Fruit fly (Drosophila melanogaster) whole organism, pupa: ENCODE results near the gene Brd8.

Source experiments
- CG10348 ChIP-seq: fragments of 200-800 bp; sonication (Bioruptor generic); IDR thresholded peaks from 2 replicates; pipeline ENCODE4 v1.3.6; 2022; ENCODE audit warnings: missing biosample characterization, missing genetic modification characterization
- CG12605 ChIP-seq: fragments of 200-800 bp; sonication (Bioruptor generic); IDR thresholded peaks from 2 replicates; pipeline ENCODE4 v1.3.6; 2022; ENCODE audit warnings: missing biosample characterization, missing genetic modification characterization
- CG13204 ChIP-seq: fragments of 200-800 bp; sonication (Bioruptor generic); optimal IDR thresholded peaks from 2 replicates; lab custom pipeline; 2018; ENCODE audit warnings: missing biosample characterization, mild to moderate bottlenecking, missing genetic modification characterization, moderate library complexity
- CG14655 ChIP-seq: fragments of 200-800 bp; sonication (Bioruptor generic); optimal IDR thresholded peaks from 3 replicates; lab custom pipeline; 2017; ENCODE audit warnings: mild to moderate bottlenecking, missing biosample characterization, missing genetic modification reagents, missing genetic modification characterization
- CG15710 ChIP-seq: fragments of 200-800 bp; sonication (Bioruptor generic); optimal IDR thresholded peaks from 2 replicates; lab custom pipeline; 2018; ENCODE audit warnings: missing biosample characterization, mild to moderate bottlenecking, missing genetic modification characterization, moderate library complexity
- CG17806 ChIP-seq: fragments of 200-800 bp; sonication (Bioruptor generic); optimal IDR thresholded peaks from 2 replicates; lab custom pipeline; 2018; ENCODE audit warnings: missing biosample characterization, mild to moderate bottlenecking, missing genetic modification characterization, moderate library complexity
- CG32121 ChIP-seq: fragments of 200-800 bp; sonication (Bioruptor generic); IDR thresholded peaks from 2 replicates; pipeline ENCODE4 v1.3.6; 2022; ENCODE audit warnings: missing biosample characterization, missing genetic modification characterization
- CG34367 ChIP-seq: fragments of 200-800 bp; sonication (Bioruptor generic); optimal IDR thresholded peaks from 2 replicates; lab custom pipeline; 2018; ENCODE audit warnings: missing biosample characterization, mild to moderate bottlenecking, missing genetic modification characterization
- CG4496 ChIP-seq: fragments of 200-800 bp; sonication (Bioruptor generic); IDR thresholded peaks from 3 replicates; pipeline ENCODE4 v1.3.6; 2022; ENCODE audit warnings: missing biosample characterization, missing genetic modification characterization
- CG8159 ChIP-seq: fragments of 200-800 bp; sonication (Bioruptor generic); optimal IDR thresholded peaks from 3 replicates; lab custom pipeline; 2018; ENCODE audit warnings: missing biosample characterization, mild to moderate bottlenecking, missing genetic modification characterization, moderate library complexity
- CG8301 ChIP-seq: fragments of 200-800 bp; sonication (Bioruptor generic); optimal IDR thresholded peaks from 2 replicates; lab custom pipeline; 2018; ENCODE audit warnings: missing biosample characterization, mild to moderate bottlenecking, missing genetic modification characterization
- CG9948 ChIP-seq: fragments of 200-800 bp; sonication (Bioruptor generic); optimal IDR thresholded peaks from 2 replicates; lab custom pipeline; 2018; ENCODE audit warnings: missing biosample characterization, mild to moderate bottlenecking, missing genetic modification characterization, moderate library complexity
- D1 ChIP-seq: fragments of 200-800 bp; sonication (Bioruptor generic); optimal IDR thresholded peaks from 2 replicates; lab custom pipeline; 2018; ENCODE audit warnings: missing biosample characterization, mild to moderate bottlenecking, missing genetic modification characterization, moderate library complexity
- EcR ChIP-seq: fragments of 200-800 bp; sonication (Bioruptor generic); optimal IDR thresholded peaks from 3 replicates; lab custom pipeline; 2019; ENCODE audit warnings: missing biosample characterization, missing genetic modification characterization, mild to moderate bottlenecking, moderate library complexity, missing genetic modification reagents
- Ets98B ChIP-seq: fragments of 200-800 bp; sonication (Bioruptor generic); IDR thresholded peaks from 2 replicates; pipeline ENCODE4 v1.3.6; 2022; ENCODE audit warnings: missing biosample characterization, missing genetic modification characterization
- Pif1A ChIP-seq: fragments of 200-800 bp; sonication (Bioruptor generic); optimal IDR thresholded peaks from 3 replicates; lab custom pipeline; 2016; ENCODE audit warnings: missing biosample characterization, missing genetic modification characterization
- Pif1B ChIP-seq: fragments of 200-800 bp; sonication (Bioruptor generic); optimal IDR thresholded peaks from 3 replicates; lab custom pipeline; 2016; ENCODE audit warnings: missing biosample characterization, missing genetic modification characterization
- Snoo ChIP-seq: fragments of 200-800 bp; sonication (Bioruptor generic); optimal IDR thresholded peaks from 3 replicates; lab custom pipeline; 2017; ENCODE audit warnings: missing biosample characterization, mild to moderate bottlenecking, missing genetic modification characterization, inconsistent platforms
- fd96Ca ChIP-seq: fragments of 200-800 bp; sonication (Bioruptor generic); IDR thresholded peaks from 3 replicates; pipeline ENCODE4 v1.3.6; 2022; ENCODE audit warnings: missing biosample characterization, missing genetic modification characterization
- gl ChIP-seq: fragments of 200-800 bp; sonication (Bioruptor generic); optimal IDR thresholded peaks from 2 replicates; lab custom pipeline; 2018; ENCODE audit warnings: missing biosample characterization, mild to moderate bottlenecking, missing genetic modification characterization
- rn ChIP-seq: fragments of 200-800 bp; sonication (Bioruptor generic); IDR thresholded peaks from 2 replicates; pipeline ENCODE4 v1.3.6; 2022; ENCODE audit warnings: missing biosample characterization, missing genetic modification characterization

The Brd8 gene

DNA sequence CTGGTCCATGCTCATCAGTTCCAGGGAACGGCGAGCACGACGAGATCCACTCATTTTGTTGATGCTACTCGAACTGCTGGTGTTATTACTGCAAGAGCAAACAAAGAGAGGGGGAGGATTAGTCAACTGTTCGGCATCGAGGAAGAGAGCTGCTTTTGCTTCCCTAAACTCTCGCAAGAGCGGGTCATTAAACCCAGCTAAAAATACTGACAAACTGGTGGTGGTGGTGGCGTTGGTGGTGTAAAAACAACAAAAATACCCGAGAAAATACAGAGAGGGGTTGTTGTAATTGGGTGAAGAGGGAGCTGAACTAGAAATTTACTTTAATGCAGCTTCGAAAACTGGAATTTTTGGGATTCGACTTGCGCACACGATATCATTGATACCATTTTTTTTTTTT, 30.6 kb downstream of the Brd8 start:
- TF ChIP-seq Pif1B, result no peak
- peak; percentile 47 for TF ChIP-seq EcR (GFP tag; lab: Kevin White, UChicago)

DNA sequence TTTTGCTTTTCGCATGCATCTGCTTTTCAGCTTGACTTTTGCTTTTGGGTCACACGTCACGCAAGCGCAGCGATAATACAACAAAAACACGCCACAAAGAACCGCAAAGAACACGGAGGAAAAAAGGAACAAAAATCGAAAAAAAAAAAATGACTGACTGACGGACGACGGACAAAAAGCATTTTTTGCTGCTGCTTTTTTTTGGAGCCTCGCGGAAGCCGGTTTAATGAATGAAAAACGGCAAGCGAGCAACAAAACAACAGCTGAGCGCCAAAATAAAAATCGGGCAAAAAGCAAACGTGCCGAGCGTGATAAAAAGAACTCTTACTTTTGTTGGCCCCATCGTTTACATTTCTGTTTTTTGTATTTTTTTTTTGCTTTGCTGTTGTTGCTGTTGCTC, 31.1 kb downstream of the Brd8 start:
- TF ChIP-seq CG14655 (peak; percentile 7), gl (tag; lab: Kevin White, UChicago) (peak; percentile 98), CG13204 (GFP tag; lab: Kevin White, UChicago) (peak; percentile 93), EcR (GFP tag; lab: Kevin White, UChicago) (peak; percentile 58), CG32121 (GFP tag; lab: Robert Waterston, UW) (no peak), Snoo (peak; percentile 85), CG8159 (peak; percentile 90), Pif1B (peak; percentile 72), CG8301 (tag; lab: Kevin White, UChicago) (peak; percentile 19), Ets98B (GFP tag; lab: Robert Waterston, UW) (no peak), CG15710 (tag; lab: Kevin White, UChicago) (peak; percentile 91), fd96Ca (GFP tag; lab: Robert Waterston, UW) (peak; percentile 49; the same call in 1 of the 3 replicates), CG12605 (GFP tag; lab: Robert Waterston, UW) (peak; percentile 61), Pif1A (GFP tag; lab: Kevin White, UChicago) (peak; percentile 76), CG4496 (GFP tag; lab: Robert Waterston, UW) (peak; percentile 73), D1 (tag; lab: Kevin White, UChicago) (peak; percentile 66), rn (GFP tag; lab: Robert Waterston, UW) (0 out of 2 replicates have a peak, but pooled peaks have one; percentile 16), CG17806 (peak; percentile 81), CG34367 (peak; percentile 85), CG10348 (GFP tag; lab: Robert Waterston, UW) (no peak), CG9948 (tag; lab: Kevin White, UChicago) (peak; percentile 73)

DNA sequence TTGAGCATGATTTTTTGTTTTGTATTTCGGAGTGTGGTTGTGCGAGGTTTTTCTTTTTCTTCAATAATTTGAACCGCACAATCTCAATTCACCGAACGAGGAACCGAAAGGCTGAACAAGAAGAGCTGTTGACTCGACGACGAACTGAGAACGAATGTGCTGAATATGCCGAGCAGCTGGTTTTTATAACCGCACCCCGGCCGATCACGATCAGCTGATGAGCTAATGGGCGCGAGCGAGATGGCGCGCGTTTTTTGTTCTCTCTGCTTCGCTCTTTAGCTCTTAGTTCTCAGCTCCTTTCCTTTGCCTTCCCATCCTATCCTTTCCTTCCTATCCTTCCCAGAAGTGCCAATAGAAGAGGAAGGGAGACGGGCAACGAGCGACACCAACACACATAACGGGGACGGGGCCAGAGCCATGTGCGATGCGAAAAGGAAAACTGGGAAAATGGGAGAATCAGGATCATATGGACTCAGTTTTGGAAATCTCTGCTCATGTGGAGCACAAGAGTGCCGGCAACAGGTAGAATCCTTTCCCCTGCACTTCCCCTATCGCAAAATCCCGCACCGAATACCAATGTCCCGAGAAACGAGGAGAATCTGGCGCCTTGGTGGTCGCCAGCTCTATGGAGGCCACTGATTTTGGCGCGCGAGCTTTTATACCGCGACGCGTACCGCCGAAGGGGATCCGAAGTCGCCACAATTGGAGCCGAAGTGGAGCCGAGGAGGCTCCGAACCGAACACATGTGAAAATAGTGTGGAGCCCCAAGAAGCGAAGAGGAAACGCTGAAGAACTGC, 32.1 kb downstream of the Brd8 start, which contains the start of gene stg:
TSS of gene stg (minus strand) at position 635 of the 797 bp plus-strand sequence.
- TF ChIP-seq CG17806, result no peak
- no peak for TF ChIP-seq CG10348 (GFP tag; lab: Robert Waterston, UW)
- TF ChIP-seq CG32121 (GFP tag; lab: Robert Waterston, UW), result peak; percentile 8; the same call in 1 of the 2 replicates
- 0 out of 2 replicates have a peak, but pooled peaks have one; percentile 7 for TF ChIP-seq CG12605 (GFP tag; lab: Robert Waterston, UW)
- peak; percentile 35; the same call in 2 of the 3 replicates for TF ChIP-seq CG4496 (GFP tag; lab: Robert Waterston, UW)

DNA sequence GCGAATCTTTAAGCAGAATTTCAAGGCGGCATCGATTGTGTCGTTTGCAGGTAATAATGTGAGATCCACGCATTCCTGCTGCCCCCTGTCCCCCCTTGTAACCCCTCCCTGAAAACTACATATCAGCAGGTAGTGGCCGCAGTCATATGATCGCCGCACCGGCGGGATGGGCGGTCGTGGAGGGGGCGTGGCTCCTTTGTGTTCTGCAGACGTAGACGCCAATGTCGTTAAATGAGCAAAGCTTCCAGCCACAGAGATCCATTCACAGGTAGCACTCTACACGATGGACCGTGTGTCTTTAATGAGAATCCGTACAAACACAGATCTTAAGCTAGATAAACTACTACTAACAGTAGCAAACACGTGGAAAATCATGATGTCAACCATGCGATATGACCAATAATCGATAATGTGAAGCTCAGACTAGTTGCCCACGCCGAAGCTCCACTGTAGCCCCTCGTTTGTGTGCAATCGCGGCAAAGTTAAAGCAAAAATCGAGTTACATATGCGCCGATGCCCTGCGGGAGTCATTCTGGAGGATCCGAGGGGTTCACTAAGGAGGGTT, 32.8 kb downstream of the Brd8 start, which contains the start of gene CG45544:
TSS of gene CG45544 (plus strand) at position 523 of the 565 bp plus-strand sequence.
- peak; percentile 97 for TF ChIP-seq CG15710 (tag; lab: Kevin White, UChicago)
- TF ChIP-seq CG13204 (GFP tag; lab: Kevin White, UChicago), result peak; percentile 88
- TF ChIP-seq D1 (tag; lab: Kevin White, UChicago), result peak; percentile 57
- peak; percentile 89 for TF ChIP-seq CG4496 (GFP tag; lab: Robert Waterston, UW)
- peak; percentile 96 for TF ChIP-seq CG17806
- TF ChIP-seq CG10348 (GFP tag; lab: Robert Waterston, UW), result no peak
- peak; percentile 76 for TF ChIP-seq rn (GFP tag; lab: Robert Waterston, UW)
- peak; percentile 87 for TF ChIP-seq Snoo
- TF ChIP-seq CG8159, result peak; percentile 96
- peak; percentile 64 for TF ChIP-seq EcR (GFP tag; lab: Kevin White, UChicago)
- TF ChIP-seq fd96Ca (GFP tag; lab: Robert Waterston, UW), result peak; percentile 95
- peak; percentile 91 for TF ChIP-seq Pif1A (GFP tag; lab: Kevin White, UChicago)
- TF ChIP-seq CG14655, result peak; percentile 88
- peak; percentile 95 for TF ChIP-seq CG9948 (tag; lab: Kevin White, UChicago)
- 0 out of 2 replicates have a peak, but pooled peaks have one; percentile 5 for TF ChIP-seq CG32121 (GFP tag; lab: Robert Waterston, UW)
- peak; percentile 85 for TF ChIP-seq CG8301 (tag; lab: Kevin White, UChicago)
- TF ChIP-seq Ets98B (GFP tag; lab: Robert Waterston, UW), result peak; percentile 68
- TF ChIP-seq CG12605 (GFP tag; lab: Robert Waterston, UW), result peak; percentile 73
- TF ChIP-seq CG34367, result peak; percentile 94
- TF ChIP-seq Pif1B, result peak; percentile 95
- TF ChIP-seq gl (tag; lab: Kevin White, UChicago), result peak; percentile 94

DNA sequence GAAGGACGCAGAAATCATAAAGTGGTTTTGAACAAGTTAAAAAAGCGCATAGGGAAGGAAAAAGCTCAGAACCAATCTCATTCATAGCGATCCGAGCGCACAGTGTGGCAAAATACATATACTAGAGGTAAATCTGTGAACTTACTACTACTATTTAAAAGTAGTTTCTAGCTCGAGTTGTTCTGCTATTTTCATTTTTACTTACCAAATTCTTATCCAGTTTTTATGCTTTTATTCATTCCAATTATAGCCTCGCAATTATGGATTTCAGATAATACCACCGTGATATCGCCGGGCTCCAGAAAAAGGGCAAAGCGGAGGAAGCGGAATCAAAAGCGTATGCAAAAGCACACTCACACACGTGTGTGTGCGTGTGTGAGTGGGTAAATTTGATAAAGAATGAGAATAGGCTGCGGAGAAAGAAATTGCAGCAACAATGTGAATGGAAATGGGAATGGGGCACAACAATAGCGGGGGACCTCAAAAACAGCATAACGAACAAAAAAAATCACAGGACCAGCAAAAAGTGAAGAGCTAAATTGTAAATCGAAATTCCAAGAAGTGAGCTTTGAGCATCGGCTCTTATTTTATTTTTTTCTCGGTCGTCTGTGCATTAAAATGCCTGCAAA, 33.6 kb downstream of the Brd8 start:
- TF ChIP-seq Snoo, result peak; percentile 51
- peak; percentile 83 for TF ChIP-seq CG17806
- peak; percentile 38 for TF ChIP-seq CG8301 (tag; lab: Kevin White, UChicago)
- TF ChIP-seq CG14655, result peak; percentile 61
- TF ChIP-seq Ets98B (GFP tag; lab: Robert Waterston, UW), result peak; percentile 45; the same call in 1 of the 2 replicates
- peak; percentile 71 for TF ChIP-seq CG15710 (tag; lab: Kevin White, UChicago)
- TF ChIP-seq CG34367, result peak; percentile 79
- TF ChIP-seq rn (GFP tag; lab: Robert Waterston, UW), result 0 out of 2 replicates have a peak, but pooled peaks have one; percentile 20
- peak; percentile 77 for TF ChIP-seq Pif1A (GFP tag; lab: Kevin White, UChicago)
- no peak for TF ChIP-seq CG32121 (GFP tag; lab: Robert Waterston, UW)
- TF ChIP-seq D1 (tag; lab: Kevin White, UChicago), result peak; percentile 31
- peak; percentile 70 for TF ChIP-seq gl (tag; lab: Kevin White, UChicago)
- TF ChIP-seq CG8159, result peak; percentile 87
- TF ChIP-seq CG13204 (GFP tag; lab: Kevin White, UChicago), result no peak
- peak; percentile 22 for TF ChIP-seq Pif1B
- TF ChIP-seq CG4496 (GFP tag; lab: Robert Waterston, UW), result peak; percentile 86
- peak; percentile 80 for TF ChIP-seq CG9948 (tag; lab: Kevin White, UChicago)
- no peak for TF ChIP-seq EcR (GFP tag; lab: Kevin White, UChicago)
- TF ChIP-seq CG10348 (GFP tag; lab: Robert Waterston, UW), result no peak
- TF ChIP-seq CG12605 (GFP tag; lab: Robert Waterston, UW), result peak; percentile 30; the same call in 1 of the 2 replicates
- TF ChIP-seq fd96Ca (GFP tag; lab: Robert Waterston, UW), result peak; percentile 54; the same call in 2 of the 3 replicates
